Worm (Caenorhabditis elegans): ENCODE measurements around the gene Y25C1A.14.
"Not testable (repeated sequence)": the region's sequence is repeated elsewhere in the genome, so short reads cannot be mapped to it uniquely, and the experiment has no call there.

- TF ChIP-seq sptf-1 (tag; optimal IDR thresholded peaks at IDR 0.05); ham-2 (GFP tag; optimal IDR thresholded peaks at IDR 0.05); ztf-11 (tag; optimal IDR thresholded peaks at IDR 0.05); sem-2 (GFP tag; optimal IDR thresholded peaks at IDR 0.05); nhr-28 (tag; optimal IDR thresholded peaks at IDR 0.05); snpc-4 (tag; optimal IDR thresholded peaks at IDR 0.05); blmp-1 (tag; optimal IDR thresholded peaks at IDR 0.05); nhr-12 (tag; optimal IDR thresholded peaks at IDR 0.05); lsy-2 (tag; optimal IDR thresholded peaks at IDR 0.05); nhr-237 (tag; optimal IDR thresholded peaks at IDR 0.05); mab-5 (tag; optimal IDR thresholded peaks at IDR 0.05); unc-62 (GFP tag; optimal IDR thresholded peaks at IDR 0.05): not testable (repeated sequence)
These were observed 30.0 kb upstream of the Y25C1A.14 start, which contains the start of gene ins-31 for ce11 chrII:3126741-3127140.
